Fruit fly (Drosophila melanogaster): Measurements from ENCODE around the gene Nep2.
A peak's percentile ranks its signal among the peaks of the same experiment; 100 is the strongest.

Gene Nep2

DNA sequence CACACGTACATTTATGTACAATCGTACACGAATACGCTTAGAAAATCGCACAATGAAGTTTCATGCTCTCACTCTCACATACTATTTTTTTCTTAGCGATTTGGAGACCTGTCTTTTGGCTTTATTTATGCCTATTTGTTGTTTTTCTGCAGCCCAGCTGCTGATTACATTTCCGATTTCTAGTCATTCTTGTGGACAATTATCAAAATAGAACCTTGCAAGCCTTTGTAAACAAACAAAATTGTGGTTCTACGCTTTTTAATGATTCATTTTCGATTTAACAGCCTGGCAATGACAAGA is 7.5 kb upstream of the Nep2 start:
- TF ChIP-seq gl (tag; optimal IDR thresholded peaks at IDR 0.05) (no peak), rn (GFP tag; IDR thresholded peaks at IDR 0.05) (no peak), CG15710 (tag; optimal IDR thresholded peaks at IDR 0.05) (no peak), EcR (GFP tag; optimal IDR thresholded peaks at IDR 0.05) (no peak), CG34367 (tag; optimal IDR thresholded peaks at IDR 0.05) (no peak), CG4496 (GFP tag; IDR thresholded peaks at IDR 0.05) (no peak), CG8159 (tag; optimal IDR thresholded peaks at IDR 0.05) (no peak), CG17806 (tag; optimal IDR thresholded peaks at IDR 0.05) (no peak), Ets98B (GFP tag; IDR thresholded peaks at IDR 0.05) (no peak), CG13204 (GFP tag; optimal IDR thresholded peaks at IDR 0.05) (no peak), fd96Ca (GFP tag; IDR thresholded peaks at IDR 0.05) (no peak), CG9948 (tag; optimal IDR thresholded peaks at IDR 0.05) (no peak)

DNA sequence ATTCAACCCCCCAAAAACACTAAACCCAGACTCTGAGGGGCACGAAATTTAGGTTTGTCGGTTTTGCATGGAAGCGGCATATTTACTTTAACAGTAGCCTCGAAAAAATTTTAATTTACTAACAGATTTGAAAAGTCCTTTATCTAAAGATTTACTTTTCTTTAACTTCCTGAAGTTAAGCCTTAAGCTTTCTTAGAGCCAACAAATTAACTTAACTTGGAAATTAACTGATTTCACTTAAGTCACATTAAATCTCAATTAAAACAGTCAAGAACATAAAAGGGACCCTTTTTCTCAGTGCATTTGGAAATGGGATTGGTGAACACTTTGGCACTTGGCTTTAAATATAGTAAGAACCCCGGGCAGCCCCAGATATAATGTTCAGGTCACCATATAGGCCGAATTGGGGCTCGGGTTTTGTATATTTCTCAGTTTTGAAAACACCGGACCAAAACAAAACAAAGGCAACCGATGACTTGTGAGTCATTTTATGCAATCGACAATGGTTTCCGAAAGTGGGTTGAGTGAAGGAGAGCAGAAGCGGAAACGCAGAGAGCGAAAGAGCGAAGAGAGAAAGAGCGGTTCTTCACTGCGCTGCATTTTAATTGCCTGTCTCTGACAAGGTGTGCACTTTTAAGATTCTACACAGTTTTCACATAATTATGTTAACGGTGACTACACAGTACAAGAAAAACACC is 7.0 kb upstream of the Nep2 start:
- TF ChIP-seq Pif1A (GFP tag; optimal IDR thresholded peaks at IDR 0.05), result peak; percentile 9
- peak; percentile 30 for TF ChIP-seq D1 (tag; optimal IDR thresholded peaks at IDR 0.05)
- TF ChIP-seq CG8159 (tag; optimal IDR thresholded peaks at IDR 0.05), result peak; percentile 40
- peak; percentile 13 for TF ChIP-seq CG15710 (tag; optimal IDR thresholded peaks at IDR 0.05)
- peak; percentile 14 for TF ChIP-seq CG9948 (tag; optimal IDR thresholded peaks at IDR 0.05)
- TF ChIP-seq CG8301 (tag; optimal IDR thresholded peaks at IDR 0.05), result peak; percentile 57
- peak; percentile 5 for TF ChIP-seq Snoo (tag; optimal IDR thresholded peaks at IDR 0.05)
- peak; percentile 69 for TF ChIP-seq CG14655 (GFP tag; optimal IDR thresholded peaks at IDR 0.05)
- TF ChIP-seq Ets98B (GFP tag; IDR thresholded peaks at IDR 0.05), result no peak
- TF ChIP-seq fd96Ca (GFP tag; IDR thresholded peaks at IDR 0.05), result no peak
- peak; percentile 46 for TF ChIP-seq CG17806 (tag; optimal IDR thresholded peaks at IDR 0.05)
- TF ChIP-seq CG12605 (GFP tag; IDR thresholded peaks at IDR 0.05), result no peak
- no peak for TF ChIP-seq rn (GFP tag; IDR thresholded peaks at IDR 0.05)
- TF ChIP-seq CG4496 (GFP tag; IDR thresholded peaks at IDR 0.05), result no peak

DNA sequence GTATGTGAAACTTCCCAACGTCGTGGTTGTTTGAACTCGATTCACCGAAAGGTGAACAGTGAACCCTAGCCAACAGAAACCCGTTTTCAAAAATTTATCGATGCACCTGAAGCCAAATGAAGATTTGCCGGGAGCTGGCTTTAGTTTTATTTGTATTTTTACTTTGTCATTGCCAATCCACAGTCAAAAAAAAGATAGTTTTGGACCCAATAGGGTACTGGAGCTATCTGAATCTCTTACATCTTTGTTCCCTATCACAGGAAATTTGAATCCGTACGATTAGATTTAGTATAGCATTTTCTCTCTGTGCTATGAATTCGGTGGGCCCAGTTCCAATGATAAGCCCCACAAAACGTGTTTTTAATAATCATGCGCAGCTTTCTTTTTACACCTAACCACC is 672 bp downstream of the Nep2 start:
- TF ChIP-seq Ets98B (GFP tag; IDR thresholded peaks at IDR 0.05) (peak; percentile 34; the same call in 1 of the 2 replicates), CG8159 (tag; optimal IDR thresholded peaks at IDR 0.05) (no peak), CG34367 (tag; optimal IDR thresholded peaks at IDR 0.05) (no peak), CG10348 (GFP tag; IDR thresholded peaks at IDR 0.05) (no peak), fd96Ca (GFP tag; IDR thresholded peaks at IDR 0.05) (peak; percentile 26; the same call in 1 of the 3 replicates), CG8301 (tag; optimal IDR thresholded peaks at IDR 0.05) (peak; percentile 24), Pif1B (GFP tag; optimal IDR thresholded peaks at IDR 0.05) (peak; percentile 38), rn (GFP tag; IDR thresholded peaks at IDR 0.05) (no peak), EcR (GFP tag; optimal IDR thresholded peaks at IDR 0.05) (peak; percentile 59), CG12605 (GFP tag; IDR thresholded peaks at IDR 0.05) (no peak), CG15710 (tag; optimal IDR thresholded peaks at IDR 0.05) (no peak), CG13204 (GFP tag; optimal IDR thresholded peaks at IDR 0.05) (no peak), CG14655 (GFP tag; optimal IDR thresholded peaks at IDR 0.05) (peak; percentile 34), Snoo (tag; optimal IDR thresholded peaks at IDR 0.05) (no peak)

DNA sequence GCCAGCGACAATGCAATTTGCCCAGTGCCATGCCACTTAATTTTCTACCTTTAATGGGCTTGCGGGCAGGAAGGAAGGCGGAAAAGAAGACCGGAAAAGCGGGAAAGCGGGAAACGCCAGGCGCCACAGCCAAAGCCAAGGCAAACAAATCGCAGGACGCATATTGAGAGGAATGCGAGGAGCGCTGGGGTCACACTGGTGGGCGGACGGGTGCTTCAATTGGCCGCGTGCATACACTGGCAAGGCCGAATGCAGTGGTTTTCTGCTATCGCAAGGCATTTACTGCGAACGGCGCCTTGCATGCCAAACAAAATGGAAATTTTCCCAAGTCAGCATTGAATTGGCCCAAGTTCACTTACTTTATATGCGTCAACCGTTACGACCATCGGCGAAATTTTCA is 3.2 kb downstream of the Nep2 start:
- TF ChIP-seq CG12605 (GFP tag; IDR thresholded peaks at IDR 0.05), result no peak
- no peak for TF ChIP-seq CG32121 (GFP tag; IDR thresholded peaks at IDR 0.05)
- no peak for TF ChIP-seq Snoo (tag; optimal IDR thresholded peaks at IDR 0.05)
- no peak for TF ChIP-seq CG8301 (tag; optimal IDR thresholded peaks at IDR 0.05)
- no peak for TF ChIP-seq gl (tag; optimal IDR thresholded peaks at IDR 0.05)
- no peak for TF ChIP-seq D1 (tag; optimal IDR thresholded peaks at IDR 0.05)
- no peak for TF ChIP-seq Pif1A (GFP tag; optimal IDR thresholded peaks at IDR 0.05)
- TF ChIP-seq CG17806 (tag; optimal IDR thresholded peaks at IDR 0.05), result no peak
- TF ChIP-seq EcR (GFP tag; optimal IDR thresholded peaks at IDR 0.05), result no peak
- no peak for TF ChIP-seq CG10348 (GFP tag; IDR thresholded peaks at IDR 0.05)
- no peak for TF ChIP-seq Pif1B (GFP tag; optimal IDR thresholded peaks at IDR 0.05)
- no peak for TF ChIP-seq CG15710 (tag; optimal IDR thresholded peaks at IDR 0.05)
- no peak for TF ChIP-seq CG8159 (tag; optimal IDR thresholded peaks at IDR 0.05)
- TF ChIP-seq CG14655 (GFP tag; optimal IDR thresholded peaks at IDR 0.05), result no peak
- TF ChIP-seq Ets98B (GFP tag; IDR thresholded peaks at IDR 0.05), result no peak
- no peak for TF ChIP-seq fd96Ca (GFP tag; IDR thresholded peaks at IDR 0.05)

DNA sequence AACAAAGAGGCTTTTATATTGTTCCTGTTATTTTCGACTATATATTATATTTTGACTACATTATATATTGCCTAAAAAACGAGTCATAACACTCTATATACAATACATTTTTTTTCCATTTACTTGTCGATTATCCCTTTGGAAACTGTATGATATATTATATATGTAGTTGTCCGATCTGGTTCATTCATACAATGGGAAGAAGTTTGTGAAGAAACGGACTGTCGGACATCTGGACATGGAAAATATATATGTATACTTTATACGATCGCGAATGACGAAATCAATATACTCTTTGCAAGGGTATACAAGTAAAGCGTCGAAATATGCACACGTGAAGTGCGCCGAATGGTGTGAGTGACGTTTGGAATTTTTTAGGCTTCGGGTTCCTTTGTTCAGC is 4.9 kb downstream of the Nep2 start:
- no peak for TF ChIP-seq fd96Ca (GFP tag; IDR thresholded peaks at IDR 0.05)
- TF ChIP-seq CG32121 (GFP tag; IDR thresholded peaks at IDR 0.05), result no peak
- no peak for TF ChIP-seq Pif1B (GFP tag; optimal IDR thresholded peaks at IDR 0.05)
- no peak for TF ChIP-seq CG4496 (GFP tag; IDR thresholded peaks at IDR 0.05)
- TF ChIP-seq CG34367 (tag; optimal IDR thresholded peaks at IDR 0.05), result no peak
- TF ChIP-seq EcR (GFP tag; optimal IDR thresholded peaks at IDR 0.05), result no peak
- TF ChIP-seq CG8301 (tag; optimal IDR thresholded peaks at IDR 0.05), result no peak
- TF ChIP-seq Ets98B (GFP tag; IDR thresholded peaks at IDR 0.05), result no peak
- TF ChIP-seq CG12605 (GFP tag; IDR thresholded peaks at IDR 0.05), result no peak
- no peak for TF ChIP-seq CG14655 (GFP tag; optimal IDR thresholded peaks at IDR 0.05)

DNA sequence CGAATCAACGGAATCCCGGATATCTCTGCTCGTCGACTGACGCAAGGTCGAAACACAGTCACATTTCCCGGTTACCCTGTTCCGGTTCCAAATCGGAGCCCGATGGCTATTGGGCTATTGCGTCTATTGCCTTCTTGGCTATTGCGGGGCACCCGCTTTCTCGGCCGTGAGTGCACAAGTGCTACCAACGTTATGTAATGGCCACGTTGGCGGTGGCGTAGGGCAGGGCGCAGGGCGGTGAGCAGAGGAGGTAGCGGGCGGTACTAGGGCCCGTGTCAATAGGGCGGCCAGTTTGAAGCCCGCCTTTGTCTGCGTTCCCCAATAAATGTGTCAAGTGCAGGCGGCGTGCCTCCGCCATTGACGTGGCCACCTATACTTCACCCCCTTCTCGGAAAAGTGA is 5.4 kb downstream of the Nep2 start:
- TF ChIP-seq CG4496 (GFP tag; IDR thresholded peaks at IDR 0.05) (peak; percentile 17; the same call in 1 of the 3 replicates), CG17806 (tag; optimal IDR thresholded peaks at IDR 0.05) (no peak), CG14655 (GFP tag; optimal IDR thresholded peaks at IDR 0.05) (no peak), CG12605 (GFP tag; IDR thresholded peaks at IDR 0.05) (no peak), Ets98B (GFP tag; IDR thresholded peaks at IDR 0.05) (no peak), fd96Ca (GFP tag; IDR thresholded peaks at IDR 0.05) (no peak), CG15710 (tag; optimal IDR thresholded peaks at IDR 0.05) (no peak)

Measured in whole organism, pupa.